Fruit fly (Drosophila melanogaster): ENCODE measurements around the gene CG13983.

Gene CG13983

dm6 chr2L:6283376-6283775, 19.1 kb upstream of the CG13983 start (continued):
- TF ChIP-seq bsh (GFP tag; optimal IDR thresholded peaks at IDR 0.05) (peak in 1 of 2 experiments; percentile 59), CG8281 (tag; optimal IDR thresholded peaks at IDR 0.05) (peak; percentile 33), org-1 (GFP tag; optimal IDR thresholded peaks at IDR 0.05) (peak; percentile 19), CG18764 (GFP tag; optimal IDR thresholded peaks at IDR 0.05) (peak; percentile 16), gce (GFP tag; IDR thresholded peaks at IDR 0.05) (0 out of 3 replicates have a peak, but pooled peaks have one; percentile 52), CG8388 (GFP tag; optimal IDR thresholded peaks at IDR 0.05) (peak; percentile 29), grau (tag; optimal IDR thresholded peaks at IDR 0.05) (peak; percentile 5), CG7987 (GFP tag; optimal IDR thresholded peaks at IDR 0.05) (peak; percentile 63), CG8290 (GFP tag; optimal IDR thresholded peaks at IDR 0.05) (peak; percentile 21), CG8290 (tag; optimal IDR thresholded peaks at IDR 0.05) (peak in 1 of 2 experiments; percentile 34), odd (GFP tag; optimal IDR thresholded peaks at IDR 0.05) (peak; percentile 71), CG2199 (GFP tag; IDR thresholded peaks at IDR 0.05) (0 out of 3 replicates have a peak, but pooled peaks have one; percentile 23), CG33213 (GFP tag; optimal IDR thresholded peaks at IDR 0.05) (peak; percentile 17), Sox102F (GFP tag; optimal IDR thresholded peaks at IDR 0.05) (peak; percentile 43), Lpt (GFP tag; optimal IDR thresholded peaks at IDR 0.05) (no peak), CG8359 (GFP tag; optimal IDR thresholded peaks at IDR 0.05; ENCODE audit: borderline replicate concordance) (peak; percentile 69), dan (GFP tag; IDR thresholded peaks at IDR 0.05) (no peak), fd3F (GFP tag; optimal IDR thresholded peaks at IDR 0.05) (peak; percentile 3), ase (GFP tag; IDR thresholded peaks at IDR 0.05) (0 out of 3 replicates have a peak, but pooled peaks have one; percentile 42), lab (GFP tag; optimal IDR thresholded peaks at IDR 0.05) (peak; percentile 52), Side (GFP tag; optimal IDR thresholded peaks at IDR 0.05) (peak; percentile 13), Fer3 (tag; optimal IDR thresholded peaks at IDR 0.05) (peak; percentile 29), ATbp (GFP tag; optimal IDR thresholded peaks at IDR 0.05) (peak; percentile 84), CG2202 (tag; optimal IDR thresholded peaks at IDR 0.05) (peak; percentile 68), CG9727 (GFP tag; optimal IDR thresholded peaks at IDR 0.05) (peak; percentile 26), ap (GFP tag; IDR thresholded peaks at IDR 0.05) (no peak), CG15601 (tag; optimal IDR thresholded peaks at IDR 0.05) (peak; percentile 80), CG1603 (tag; optimal IDR thresholded peaks at IDR 0.05) (peak; percentile 56), CG2678 (tag; optimal IDR thresholded peaks at IDR 0.05) (peak; percentile 63), CG10209 (GFP tag; optimal IDR thresholded peaks at IDR 0.05) (peak; percentile 52), Rfx (GFP tag; IDR thresholded peaks at IDR 0.05) (peak; percentile 28; the same call in 1 of the 2 replicates), Ets65A (GFP tag) (peak; percentile 39), sc (optimal IDR thresholded peaks at IDR 0.05) (no peak), sc (GFP tag; optimal IDR thresholded peaks at IDR 0.05) (peak; percentile 47), Trl (optimal IDR thresholded peaks at IDR 0.05) (no peak), Trl (GFP tag; optimal IDR thresholded peaks at IDR 0.05) (peak; percentile 4), fd64A (GFP tag; optimal IDR thresholded peaks at IDR 0.05) (peak; percentile 77), wek (GFP tag; optimal IDR thresholded peaks at IDR 0.05) (peak; percentile 65), CG7556 (GFP tag; optimal IDR thresholded peaks at IDR 0.05) (peak; percentile 29), CG10267 (tag; optimal IDR thresholded peaks at IDR 0.05) (peak; percentile 5), CG6813 (GFP tag; optimal IDR thresholded peaks at IDR 0.05) (peak; percentile 66), CG7357 (GFP tag; IDR thresholded peaks at IDR 0.05) (0 out of 3 replicates have a peak, but pooled peaks have one; percentile 31), ci (GFP tag; IDR thresholded peaks at IDR 0.05) (peak; percentile 45; the same call in 1 of the 3 replicates), chif (GFP tag; optimal IDR thresholded peaks at IDR 0.05) (peak in 1 of 2 experiments; percentile 2), Vsx1 (GFP tag; optimal IDR thresholded peaks at IDR 0.05) (peak; percentile 33), CG15514 (GFP tag; optimal IDR thresholded peaks at IDR 0.05) (peak; percentile 31), Eip74EF (GFP tag; optimal IDR thresholded peaks at IDR 0.05) (peak in 1 of 2 experiments; percentile 4), MTF-1 (GFP tag; optimal IDR thresholded peaks at IDR 0.05; ENCODE audit: borderline replicate concordance) (peak; percentile 73), CG4328 (GFP tag; optimal IDR thresholded peaks at IDR 0.05) (peak; percentile 46), CG17385 (GFP tag; optimal IDR thresholded peaks at IDR 0.05) (peak; percentile 1)

Measured in whole organism, embryonic.